Worm (Caenorhabditis elegans) whole organism, L3 larva: ENCODE measurements around the gene phf-15.

Experiments used
- R02D3.7 ChIP-seq: fragments of 150-350 bp; optimal IDR thresholded peaks from 2 replicates; lab custom pipeline; 2014; ENCODE audit warnings: missing biosample characterization, missing genetic modification characterization
- aly-2 ChIP-seq: fragments of 150-350 bp; optimal IDR thresholded peaks from 2 replicates; lab custom pipeline; 2014; ENCODE audit warnings: missing biosample characterization, missing genetic modification characterization
- ama-1 ChIP-seq: fragments of 150-350 bp; optimal IDR thresholded peaks from 2 replicates; lab custom pipeline; 2018
- ceh-16 ChIP-seq: sonication (generic microtip); optimal IDR thresholded peaks from 2 replicates; lab custom pipeline; 2017; ENCODE audit warnings: missing biosample characterization, missing genetic modification characterization
- ceh-28 ChIP-seq: fragments of 150-350 bp; optimal IDR thresholded peaks from 2 replicates; lab custom pipeline; 2014; ENCODE audit warnings: missing biosample characterization, missing genetic modification reagents, missing genetic modification characterization
- ceh-82 ChIP-seq: fragments of 150-350 bp; optimal IDR thresholded peaks from 2 replicates; lab custom pipeline; 2014; ENCODE audit warnings: missing biosample characterization, missing genetic modification characterization
- egl-5 ChIP-seq: fragments of 150-350 bp; optimal IDR thresholded peaks from 2 replicates; lab custom pipeline; 2017; ENCODE audit warnings: missing biosample characterization, missing genetic modification reagents, missing genetic modification characterization, inconsistent platforms
- elt-1 ChIP-seq: fragments of 150-350 bp; optimal IDR thresholded peaks from 2 replicates; lab custom pipeline; 2014; ENCODE audit warnings: missing biosample characterization, missing genetic modification characterization
- elt-2 ChIP-seq: sonication (generic microtip); optimal IDR thresholded peaks from 2 replicates; lab custom pipeline; 2016; ENCODE audit warnings: missing genetic modification reagents, mild to moderate bottlenecking, missing genetic modification characterization, missing compliant biosample characterization
- elt-3 ChIP-seq, 3 experiments: fragments of 150-350 bp in 1 of 3; sonication (generic microtip) in 2 of 3; optimal IDR thresholded peaks; 2 replicates in 2 of 3; 4 replicates in 1 of 3; lab custom pipeline; 2014 to 2017; ENCODE audit warnings: missing biosample characterization in 3 of 3, missing genetic modification characterization in 3 of 3
- eor-1 ChIP-seq, 2 experiments: fragments of 150-350 bp; optimal IDR thresholded peaks; 2 replicates each; lab custom pipeline; 2014 to 2018; ENCODE audit warnings: missing biosample characterization in 2 of 2, missing genetic modification characterization in 2 of 2
- fkh-10 ChIP-seq: sonication (generic microtip); optimal IDR thresholded peaks from 2 replicates; lab custom pipeline; 2017; ENCODE audit warnings: missing biosample characterization, missing genetic modification reagents, missing genetic modification characterization
- fkh-2 ChIP-seq: fragments of 150-350 bp; optimal IDR thresholded peaks from 2 replicates; lab custom pipeline; 2014; ENCODE audit warnings: missing biosample characterization, missing genetic modification reagents, missing genetic modification characterization
- fos-1 ChIP-seq: fragments of 150-350 bp; optimal IDR thresholded peaks from 2 replicates; lab custom pipeline; 2014; ENCODE audit warnings: missing biosample characterization, missing genetic modification characterization
- jun-1 ChIP-seq: fragments of 150-350 bp; optimal IDR thresholded peaks from 2 replicates; lab custom pipeline; 2014; ENCODE audit warnings: missing biosample characterization, missing genetic modification reagents, missing genetic modification characterization
- lin-15B ChIP-seq: fragments of 150-350 bp; optimal IDR thresholded peaks from 2 replicates; lab custom pipeline; 2014; ENCODE audit warnings: missing biosample characterization, missing genetic modification characterization
- lin-39 ChIP-seq: fragments of 150-350 bp; optimal IDR thresholded peaks from 2 replicates; lab custom pipeline; 2018; ENCODE audit warnings: missing biosample characterization, missing genetic modification reagents, missing genetic modification characterization
- nfya-1 ChIP-seq: sonication (generic microtip); optimal IDR thresholded peaks from 2 replicates; lab custom pipeline; 2017; ENCODE audit warnings: missing genetic modification characterization, mild to moderate bottlenecking, missing compliant biosample characterization, antibody characterized with exemption, moderate library complexity; ENCODE audit not compliant: insufficient read depth
- nhr-11 ChIP-seq: fragments of 150-350 bp; optimal IDR thresholded peaks from 2 replicates; lab custom pipeline; 2014; ENCODE audit warnings: missing biosample characterization, missing genetic modification characterization
- nhr-12 ChIP-seq: fragments of 150-350 bp; optimal IDR thresholded peaks from 2 replicates; lab custom pipeline; 2014; ENCODE audit warnings: missing biosample characterization, missing genetic modification characterization
- nhr-23 ChIP-seq: fragments of 150-350 bp; optimal IDR thresholded peaks from 2 replicates; lab custom pipeline; 2014; ENCODE audit warnings: missing biosample characterization, missing genetic modification reagents, missing genetic modification characterization
- nhr-237 ChIP-seq: fragments of 150-350 bp; optimal IDR thresholded peaks from 2 replicates; lab custom pipeline; 2014; ENCODE audit warnings: missing biosample characterization, missing genetic modification characterization
- nhr-25 ChIP-seq: sonication (generic microtip); optimal IDR thresholded peaks from 2 replicates; lab custom pipeline; 2017; ENCODE audit warnings: missing biosample characterization, missing genetic modification characterization
- nhr-28 ChIP-seq: fragments of 150-350 bp; optimal IDR thresholded peaks from 2 replicates; lab custom pipeline; 2014; ENCODE audit warnings: missing biosample characterization, missing genetic modification characterization
- nhr-43 ChIP-seq: sonication (generic microtip); optimal IDR thresholded peaks from 2 replicates; lab custom pipeline; 2016; ENCODE audit warnings: mild to moderate bottlenecking, missing genetic modification characterization, missing compliant biosample characterization; ENCODE audit not compliant: poor library complexity, severe bottlenecking
- nhr-67 ChIP-seq: fragments of 150-350 bp; optimal IDR thresholded peaks from 2 replicates; lab custom pipeline; 2014; ENCODE audit warnings: missing biosample characterization, missing genetic modification characterization
- nhr-76 ChIP-seq: fragments of 150-350 bp; sonication (generic microtip); optimal IDR thresholded peaks from 5 replicates; lab custom pipeline; 2014; ENCODE audit warnings: missing biosample characterization, missing genetic modification characterization
- pha-4 ChIP-seq: fragments of 150-350 bp; optimal IDR thresholded peaks from 2 replicates; lab custom pipeline; 2014; ENCODE audit warnings: missing biosample characterization, missing genetic modification reagents, missing genetic modification characterization
- pqm-1 ChIP-seq: fragments of 150-350 bp; optimal IDR thresholded peaks from 2 replicates; lab custom pipeline; 2017; ENCODE audit warnings: missing biosample characterization, missing genetic modification characterization, inconsistent platforms
- sea-2 ChIP-seq: fragments of 150-350 bp; sonication (generic microtip); optimal IDR thresholded peaks from 4 replicates; lab custom pipeline; 2014; ENCODE audit warnings: missing biosample characterization, missing genetic modification reagents, missing genetic modification characterization
- skn-1 ChIP-seq: fragments of 150-350 bp; optimal IDR thresholded peaks from 2 replicates; lab custom pipeline; 2014; ENCODE audit warnings: missing biosample characterization, missing genetic modification characterization
- tbx-2 ChIP-seq: sonication (generic microtip); optimal IDR thresholded peaks from 2 replicates; lab custom pipeline; 2016; ENCODE audit warnings: mild to moderate bottlenecking, missing genetic modification characterization, missing compliant biosample characterization
- unc-39 ChIP-seq: sonication (generic microtip); optimal IDR thresholded peaks from 4 replicates; lab custom pipeline; 2017; ENCODE audit warnings: missing biosample characterization, missing genetic modification characterization
- unc-62 ChIP-seq: fragments of 150-350 bp; sonication (generic microtip); optimal IDR thresholded peaks from 4 replicates; lab custom pipeline; 2014; ENCODE audit warnings: missing biosample characterization, missing genetic modification reagents, missing genetic modification characterization
- ztf-4 ChIP-seq: fragments of 150-350 bp; optimal IDR thresholded peaks from 2 replicates; lab custom pipeline; 2014; ENCODE audit warnings: missing biosample characterization, missing genetic modification characterization

The phf-15 gene

ce11 chrIII:3349061-3349460 is 26.4 kb downstream of the phf-15 start:
- TF ChIP-seq nhr-25 (tag; lab: Kevin White, UChicago) (peak; percentile 45), egl-5 (tag; lab: Kevin White, UChicago) (no peak)

- TF ChIP-seq tbx-2 (tag; lab: Kevin White, UChicago) (no peak), nhr-76 (no peak), eor-1 (tag; optimal IDR thresholded peaks at IDR 0.05; lab: Kevin White, UChicago) (no peak), nhr-11 (tag; lab: Kevin White, UChicago) (no peak), nhr-28 (tag; lab: Kevin White, UChicago) (no peak), lin-39 (tag; lab: Kevin White, UChicago) (no peak), elt-1 (tag; lab: Kevin White, UChicago) (no peak), nhr-237 (tag; lab: Kevin White, UChicago) (no peak), pqm-1 (tag; lab: Kevin White, UChicago) (no peak), pha-4 (tag; lab: Kevin White, UChicago) (no peak), fkh-2 (tag; lab: Kevin White, UChicago) (no peak), unc-39 (no peak), egl-5 (tag; lab: Kevin White, UChicago) (no peak), ceh-28 (tag; lab: Kevin White, UChicago) (no peak), sea-2 (no peak), lin-15B (tag; lab: Kevin White, UChicago) (no peak), elt-2 (tag; lab: Kevin White, UChicago) (no peak), ama-1 (lab: Kevin White, UChicago) (no peak), fkh-10 (no peak), nhr-25 (tag; lab: Kevin White, UChicago) (no peak)
- TF ChIP-seq, all 47 proteins: peak for 0
These were observed 28.4 kb downstream of the phf-15 start for ce11 chrIII:3351091-3351490.

- no peak for TF ChIP-seq fos-1
- TF ChIP-seq lin-15B (tag; lab: Kevin White, UChicago): no peak
- TF ChIP-seq nhr-25 (tag; lab: Kevin White, UChicago): peak; percentile 63
- no peak for TF ChIP-seq unc-62
- peak in 1 of 3 experiments; percentile 3 for TF ChIP-seq elt-3 (tag; optimal IDR thresholded peaks at IDR 0.05; lab: Kevin White, UChicago)
- TF ChIP-seq, all 47 proteins: peak for 2
These were observed 29.0 kb downstream of the phf-15 start for ce11 chrIII:3351672-3352071.

ce11 chrIII:3355791-3356190 is 33.1 kb downstream of the phf-15 start:
- TF ChIP-seq jun-1 (tag; lab: Kevin White, UChicago): no peak
- no peak for TF ChIP-seq aly-2 (tag; lab: Kevin White, UChicago)
- TF ChIP-seq lin-39 (tag; lab: Kevin White, UChicago): no peak
- no peak for TF ChIP-seq ceh-28 (tag; lab: Kevin White, UChicago)
- peak in 1 of 3 experiments; percentile 62 for TF ChIP-seq elt-3 (tag; optimal IDR thresholded peaks at IDR 0.05; lab: Kevin White, UChicago)
- no peak for TF ChIP-seq elt-1 (tag; lab: Kevin White, UChicago)

- TF ChIP-seq elt-2 (tag; lab: Kevin White, UChicago) (no peak), fos-1 (no peak), jun-1 (tag; lab: Kevin White, UChicago) (no peak), nhr-67 (tag; lab: Kevin White, UChicago) (no peak), ceh-28 (tag; lab: Kevin White, UChicago) (no peak), nfya-1 (peak; percentile 84), nhr-28 (tag; lab: Kevin White, UChicago) (no peak), lin-15B (tag; lab: Kevin White, UChicago) (no peak)
These were observed 37.4 kb downstream of the phf-15 start for ce11 chrIII:3360067-3360466.

ce11 chrIII:3367772-3368171 is 45.1 kb downstream of the phf-15 start:
- TF ChIP-seq ceh-16 (tag; lab: Kevin White, UChicago) (no peak), elt-3 (tag; optimal IDR thresholded peaks at IDR 0.05; lab: Kevin White, UChicago) (no peak), fos-1 (no peak), nhr-12 (tag; lab: Kevin White, UChicago) (no peak), R02D3.7 (tag; lab: Kevin White, UChicago) (no peak), egl-5 (tag; lab: Kevin White, UChicago) (no peak), ceh-82 (no peak), nhr-237 (tag; lab: Kevin White, UChicago) (no peak), unc-62 (no peak), nhr-25 (tag; lab: Kevin White, UChicago) (peak; percentile 17), sea-2 (no peak), ztf-4 (tag; lab: Kevin White, UChicago) (no peak), skn-1 (tag; lab: Kevin White, UChicago) (no peak), nhr-23 (tag; lab: Kevin White, UChicago) (no peak), nhr-43 (peak; percentile 9), nfya-1 (no peak)
